Worm (Caenorhabditis elegans): Measurements from ENCODE around the gene T19E7.6.

T19E7.6 gene

ce11 chrIV:5703443-5703842 lies 34.1 kb upstream of the T19E7.6 start, which contains the start of the genes C55C3.73 and perm-5:
Gene C55C3.73 (minus strand): TSS chrIV:5703451.
Gene perm-5 (minus strand): TSS chrIV:5703468.
- no peak for TF ChIP-seq C17E4.6 (GFP tag; IDR thresholded peaks at IDR 0.05)
- peak; percentile 85 for TF ChIP-seq attf-3 (GFP tag; conservative IDR thresholded peaks at IDR 0.05)

ce11 chrIV:5701646-5702045 lies 32.3 kb upstream of the T19E7.6 start:
- TF ChIP-seq Y79H2A.3 (GFP tag; conservative IDR thresholded peaks at IDR 0.05), result no peak
- no peak for TF ChIP-seq lin-35 (GFP tag; optimal IDR thresholded peaks at IDR 0.05)
- no peak for TF ChIP-seq C17E4.6 (GFP tag; IDR thresholded peaks at IDR 0.05)
- TF ChIP-seq hrde-1 (tag; optimal IDR thresholded peaks at IDR 0.05; ENCODE audit: borderline replicate concordance), result no peak
- TF ChIP-seq ekl-4 (GFP tag; IDR thresholded peaks at IDR 0.05), result no peak
- no peak for TF ChIP-seq bed-1 (GFP tag; IDR thresholded peaks at IDR 0.05)

- TF ChIP-seq F37B4.10 (GFP tag; IDR thresholded peaks at IDR 0.05) (no peak), ztf-25 (GFP tag; IDR thresholded peaks at IDR 0.05) (no peak), C17E4.6 (GFP tag; IDR thresholded peaks at IDR 0.05) (no peak), hlh-12 (tag; optimal IDR thresholded peaks at IDR 0.05) (no peak), pha-4 (tag; optimal IDR thresholded peaks at IDR 0.05) (no peak)
Observed at ce11 chrIV:5700372-5700771, 31.1 kb upstream of the T19E7.6 start.

ce11 chrIV:5691189-5691588 lies 21.9 kb upstream of the T19E7.6 start:
- TF ChIP-seq madf-3 (GFP tag; IDR thresholded peaks at IDR 0.05) (peak; percentile 80; the same call in 1 of the 2 replicates), attf-6 (GFP tag; IDR thresholded peaks at IDR 0.05) (0 out of 2 replicates have a peak, but pooled peaks have one; percentile 14)

- no peak for TF ChIP-seq C17E4.6 (GFP tag; IDR thresholded peaks at IDR 0.05)
- no peak for TF ChIP-seq ztf-28 (GFP tag; IDR thresholded peaks at IDR 0.05)
- TF ChIP-seq lsy-27 (tag; optimal IDR thresholded peaks at IDR 0.05; ENCODE audit: borderline replicate concordance, insufficient read depth), result no peak
- no peak for TF ChIP-seq F39B2.1 (GFP tag; IDR thresholded peaks at IDR 0.05)
- no peak for TF ChIP-seq nhr-90 (tag; optimal IDR thresholded peaks at IDR 0.05)
- TF ChIP-seq bed-1 (GFP tag; IDR thresholded peaks at IDR 0.05), result no peak
- TF ChIP-seq dpl-1 (GFP tag; optimal IDR thresholded peaks at IDR 0.05), result no peak
- TF ChIP-seq somi-1 (GFP tag; optimal IDR thresholded peaks at IDR 0.05), result no peak
- no peak for TF ChIP-seq hrde-1 (tag; optimal IDR thresholded peaks at IDR 0.05; ENCODE audit: borderline replicate concordance)
- TF ChIP-seq die-1 (tag; optimal IDR thresholded peaks at IDR 0.05), result no peak
- TF ChIP-seq lin-54 (GFP tag; optimal IDR thresholded peaks at IDR 0.05), result no peak
- TF ChIP-seq rec-8 (tag; optimal IDR thresholded peaks at IDR 0.05), result no peak
- no peak for TF ChIP-seq D2030.7 (GFP tag; IDR thresholded peaks at IDR 0.05)
- TF ChIP-seq snpc-1.1 (tag; optimal IDR thresholded peaks at IDR 0.05; ENCODE audit: insufficient read depth), result no peak
Observed at ce11 chrIV:5690386-5691080, 21.2 kb upstream of the T19E7.6 start, which contains the start of gene C55C3.8. Gene C55C3.8 (plus strand): TSS chrIV:5691030.

ce11 chrIV:5685014-5685413 lies 15.7 kb upstream of the T19E7.6 start, which contains the start of gene C55C3.3:
Gene C55C3.3 (plus strand): TSS chrIV:5685287.
- TF ChIP-seq attf-3 (GFP tag; conservative IDR thresholded peaks at IDR 0.05), result no peak
- TF ChIP-seq ceh-40 (GFP tag; IDR thresholded peaks at IDR 0.05), result no peak
- TF ChIP-seq snpc-4 (GFP tag; optimal IDR thresholded peaks at IDR 0.05), result no peak
- TF ChIP-seq snpc-4 (tag; optimal IDR thresholded peaks at IDR 0.05), result peak in 1 of 4 experiments; percentile 61

All from whole organism, young adult.